Fruit fly (Drosophila melanogaster) whole organism, embryonic: ENCODE data around the gene CG32243.

Experiments used
- Asciz ChIP-seq: fragments of 200-800 bp; sonication (Bioruptor generic); optimal IDR thresholded peaks from 2 replicates; lab custom pipeline; 2017; ENCODE audit warnings: missing biosample characterization, mild to moderate bottlenecking, missing genetic modification characterization, missing genetic modification reagents
- B-H2 ChIP-seq: fragments of 200-800 bp; sonication (Bioruptor generic); optimal IDR thresholded peaks from 2 replicates; lab custom pipeline; 2018; ENCODE audit warnings: missing biosample characterization, mild to moderate bottlenecking, missing genetic modification characterization
- BEAF-32 ChIP-seq: fragments of 200-800 bp; sonication (Bioruptor generic); optimal IDR thresholded peaks from 3 replicates; lab custom pipeline; 2017; ENCODE audit warnings: missing biosample characterization, missing genetic modification characterization, mild to moderate bottlenecking, moderate library complexity, missing genetic modification reagents
- Blimp-1 ChIP-seq: fragments of 200-800 bp; sonication (Bioruptor generic); optimal IDR thresholded peaks from 3 replicates; lab custom pipeline; 2018; ENCODE audit warnings: missing biosample characterization, missing genetic modification characterization, mild to moderate bottlenecking, moderate library complexity, missing genetic modification reagents
- Bteb2 ChIP-seq: fragments of 200-800 bp; sonication (Bioruptor generic); optimal IDR thresholded peaks from 2 replicates; lab custom pipeline; 2016; ENCODE audit warnings: missing biosample characterization, missing genetic modification characterization
- CG10147 ChIP-seq: fragments of 200-800 bp; sonication (Bioruptor generic); optimal IDR thresholded peaks from 2 replicates; lab custom pipeline; 2019; ENCODE audit warnings: missing biosample characterization, mild to moderate bottlenecking, missing genetic modification characterization, moderate library complexity
- CG10321 ChIP-seq: fragments of 200-800 bp; sonication (Bioruptor generic); IDR thresholded peaks from 2 replicates; pipeline ENCODE4 v1.3.6; 2022; ENCODE audit warnings: missing biosample characterization, missing genetic modification characterization
- CG11504 ChIP-seq: fragments of 200-800 bp; sonication (Bioruptor generic); optimal IDR thresholded peaks from 3 replicates; lab custom pipeline; 2019; ENCODE audit warnings: missing biosample characterization, mild to moderate bottlenecking, missing genetic modification characterization, moderate library complexity
- CG12219 ChIP-seq: fragments of 200-800 bp; sonication (Bioruptor generic); optimal IDR thresholded peaks from 3 replicates; lab custom pipeline; 2018; ENCODE audit warnings: missing biosample characterization, mild to moderate bottlenecking, missing genetic modification characterization
- CG12769 ChIP-seq: fragments of 200-800 bp; sonication (Bioruptor generic); optimal IDR thresholded peaks from 2 replicates; lab custom pipeline; 2019; ENCODE audit warnings: missing biosample characterization, mild to moderate bottlenecking, missing genetic modification characterization, moderate library complexity
- CG13296 ChIP-seq: fragments of 200-800 bp; sonication (Bioruptor generic); optimal IDR thresholded peaks from 3 replicates; lab custom pipeline; 2018; ENCODE audit warnings: missing biosample characterization, mild to moderate bottlenecking, missing genetic modification characterization
- CG14667 ChIP-seq: fragments of 200-800 bp; sonication (Bioruptor generic); IDR thresholded peaks from 2 replicates; pipeline ENCODE4 v1.3.6; 2022; ENCODE audit warnings: missing biosample characterization, missing genetic modification characterization
- CG15269 ChIP-seq: fragments of 200-800 bp; sonication (Bioruptor generic); optimal IDR thresholded peaks from 2 replicates; lab custom pipeline; 2018; ENCODE audit warnings: missing biosample characterization, mild to moderate bottlenecking, missing genetic modification characterization, moderate library complexity
- CG17328 ChIP-seq: fragments of 200-800 bp; sonication (Bioruptor generic); IDR thresholded peaks from 2 replicates; pipeline ENCODE4 v1.3.6; 2022; ENCODE audit warnings: missing biosample characterization, missing genetic modification characterization
- CG17359 ChIP-seq: fragments of 200-800 bp; sonication (Bioruptor generic); optimal IDR thresholded peaks from 3 replicates; lab custom pipeline; 2018; ENCODE audit warnings: missing biosample characterization, mild to moderate bottlenecking, missing genetic modification characterization, moderate library complexity
- CG17802 ChIP-seq: fragments of 200-800 bp; sonication (Bioruptor generic); optimal IDR thresholded peaks from 2 replicates; lab custom pipeline; 2018; ENCODE audit warnings: missing biosample characterization, mild to moderate bottlenecking, missing genetic modification characterization, moderate library complexity
- CG30431 ChIP-seq: fragments of 200-800 bp; sonication (Bioruptor generic); optimal IDR thresholded peaks from 2 replicates; lab custom pipeline; 2017; ENCODE audit warnings: missing biosample characterization, missing genetic modification characterization
- CG3281 ChIP-seq: fragments of 200-800 bp; sonication (Bioruptor generic); optimal IDR thresholded peaks from 3 replicates; lab custom pipeline; 2017; ENCODE audit warnings: missing biosample characterization, mild to moderate bottlenecking, missing genetic modification characterization
- CG34224 ChIP-seq: fragments of 200-800 bp; sonication (Bioruptor generic); IDR thresholded peaks from 3 replicates; pipeline ENCODE4 v1.3.6; 2022; ENCODE audit warnings: missing biosample characterization, missing genetic modification characterization; ENCODE audit not compliant: partially characterized antibody
- CG3847 ChIP-seq: fragments of 200-800 bp; sonication (Bioruptor generic); IDR thresholded peaks from 2 replicates; pipeline ENCODE4 v1.3.6; 2022; ENCODE audit warnings: missing biosample characterization, missing genetic modification characterization
- CG3995 ChIP-seq: fragments of 200-800 bp; sonication (Bioruptor generic); optimal IDR thresholded peaks from 3 replicates; lab custom pipeline; 2016; ENCODE audit warnings: missing biosample characterization, missing genetic modification characterization
- CG4424 ChIP-seq: fragments of 200-800 bp; sonication (Bioruptor generic); optimal IDR thresholded peaks from 3 replicates; lab custom pipeline; 2016; ENCODE audit warnings: missing biosample characterization, missing genetic modification characterization
- CG8290 ChIP-seq, 3 experiments: fragments of 200-800 bp; sonication (Bioruptor generic); optimal IDR thresholded peaks; 2 replicates each; lab custom pipeline; 2016 to 2019; ENCODE audit warnings: missing biosample characterization in 3 of 3, missing genetic modification characterization in 3 of 3, mild to moderate bottlenecking in 2 of 3, moderate library complexity in 1 of 3
- CG9797 ChIP-seq: fragments of 200-800 bp; sonication (Bioruptor generic); optimal IDR thresholded peaks from 3 replicates; lab custom pipeline; 2018; ENCODE audit warnings: missing biosample characterization, mild to moderate bottlenecking, missing genetic modification characterization
- Dbx ChIP-seq: fragments of 200-800 bp; sonication (Bioruptor generic); IDR thresholded peaks from 3 replicates; pipeline ENCODE4 v1.3.6; 2022; ENCODE audit warnings: missing biosample characterization, missing genetic modification characterization
- Dfd ChIP-seq, 2 experiments: fragments of >200 bp; optimal IDR thresholded peaks; 2 replicates each; lab custom pipeline; 2017; ENCODE audit warnings: missing biosample characterization in 2 of 2, missing genetic modification characterization in 2 of 2
- Eip74EF ChIP-seq, 2 experiments: fragments of 200-800 bp in 1 of 2; fragments of >200 bp in 1 of 2; sonication (Bioruptor generic) in 1 of 2; optimal IDR thresholded peaks; 2 replicates each; lab custom pipeline; 2017 to 2019; ENCODE audit warnings: missing biosample characterization in 2 of 2, missing genetic modification characterization in 2 of 2, mild to moderate bottlenecking in 1 of 2, moderate library complexity in 1 of 2
- Fer2 ChIP-seq: fragments of 200-800 bp; sonication (Bioruptor generic); optimal IDR thresholded peaks from 2 replicates; lab custom pipeline; 2018; ENCODE audit warnings: missing biosample characterization, mild to moderate bottlenecking, missing genetic modification characterization, moderate library complexity
- Gug ChIP-seq: fragments of 200-800 bp; sonication (Bioruptor generic); IDR thresholded peaks from 4 replicates; pipeline ENCODE4 v1.3.6; 2022; ENCODE audit warnings: missing biosample characterization, missing genetic modification characterization
- Mad ChIP-seq: fragments of 200-800 bp; sonication (Bioruptor generic); optimal IDR thresholded peaks from 2 replicates; lab custom pipeline; 2016; ENCODE audit warnings: missing biosample characterization, missing genetic modification characterization
- Max ChIP-seq: fragments of 200-800 bp; sonication (Bioruptor generic); optimal IDR thresholded peaks from 2 replicates; lab custom pipeline; 2016; ENCODE audit warnings: missing biosample characterization, mild to moderate bottlenecking, missing genetic modification characterization
- NC2β ChIP-seq: fragments of 200-800 bp; sonication (Bioruptor generic); optimal IDR thresholded peaks from 2 replicates; lab custom pipeline; 2016; ENCODE audit warnings: missing biosample characterization, missing genetic modification characterization
- Rx ChIP-seq: fragments of 200-800 bp; sonication (Bioruptor generic); IDR thresholded peaks from 2 replicates; pipeline ENCODE4 v1.3.6; 2022; ENCODE audit warnings: missing biosample characterization, missing genetic modification characterization
- Sox102F ChIP-seq: fragments of 200-800 bp; sonication (Bioruptor generic); optimal IDR thresholded peaks from 2 replicates; lab custom pipeline; 2018; ENCODE audit warnings: missing biosample characterization, mild to moderate bottlenecking, missing genetic modification characterization, moderate library complexity
- Sry-δ ChIP-seq: fragments of 200-800 bp; sonication (Bioruptor generic); optimal IDR thresholded peaks from 2 replicates; lab custom pipeline; 2016; ENCODE audit warnings: missing biosample characterization, missing genetic modification characterization
- caup ChIP-seq: fragments of 200-800 bp; sonication (Bioruptor generic); optimal IDR thresholded peaks from 3 replicates; lab custom pipeline; 2017; ENCODE audit warnings: missing biosample characterization, mild to moderate bottlenecking, missing genetic modification characterization, moderate library complexity; ENCODE audit not compliant: severe bottlenecking
- chn ChIP-seq: fragments of 200-800 bp; sonication (Bioruptor generic); optimal IDR thresholded peaks from 2 replicates; lab custom pipeline; 2016; ENCODE audit warnings: missing biosample characterization, missing genetic modification characterization
- eve ChIP-seq, 2 experiments: fragments of >200 bp; optimal IDR thresholded peaks; 2 replicates each; lab custom pipeline; 2017; ENCODE audit warnings: missing biosample characterization in 2 of 2, missing genetic modification characterization in 2 of 2
- ewg ChIP-seq: fragments of 200-800 bp; sonication (Bioruptor generic); optimal IDR thresholded peaks from 3 replicates; lab custom pipeline; 2017; ENCODE audit warnings: mild to moderate bottlenecking, missing biosample characterization, missing genetic modification reagents, missing genetic modification characterization
- eyg ChIP-seq: fragments of 200-800 bp; sonication (Bioruptor generic); optimal IDR thresholded peaks from 3 replicates; lab custom pipeline; 2016; ENCODE audit warnings: missing biosample characterization, missing genetic modification characterization
- fd3F ChIP-seq: fragments of 200-800 bp; sonication (Bioruptor generic); optimal IDR thresholded peaks from 2 replicates; lab custom pipeline; 2018; ENCODE audit warnings: missing biosample characterization, mild to moderate bottlenecking, missing genetic modification characterization, moderate library complexity
- grn ChIP-seq: fragments of 200-800 bp; sonication (Bioruptor generic); optimal IDR thresholded peaks from 3 replicates; lab custom pipeline; 2017; ENCODE audit warnings: missing biosample characterization, missing genetic modification characterization
- ind ChIP-seq: fragments of 200-800 bp; sonication (Bioruptor generic); optimal IDR thresholded peaks from 3 replicates; lab custom pipeline; 2016; ENCODE audit warnings: missing biosample characterization, missing genetic modification characterization
- pnt ChIP-seq: fragments of 200-800 bp; sonication (Bioruptor generic); optimal IDR thresholded peaks from 3 replicates; lab custom pipeline; 2016; ENCODE audit warnings: missing biosample characterization, missing genetic modification characterization
- repo ChIP-seq: fragments of 200-800 bp; sonication (Bioruptor generic); optimal IDR thresholded peaks from 2 replicates; lab custom pipeline; 2016; ENCODE audit warnings: missing biosample characterization, missing genetic modification characterization
- sima ChIP-seq: fragments of 200-800 bp; sonication (Bioruptor generic); optimal IDR thresholded peaks from 2 replicates; lab custom pipeline; 2016; ENCODE audit warnings: missing biosample characterization, missing genetic modification characterization
- tgo ChIP-seq: fragments of 200-800 bp; sonication (Bioruptor generic); IDR thresholded peaks from 3 replicates; pipeline ENCODE4 v1.3.6; 2022; ENCODE audit warnings: missing biosample characterization, missing genetic modification characterization
- tin ChIP-seq: fragments of 200-800 bp; sonication (Bioruptor generic); optimal IDR thresholded peaks from 3 replicates; lab custom pipeline; 2016; ENCODE audit warnings: missing biosample characterization, missing genetic modification characterization
- tup ChIP-seq: fragments of 200-800 bp; sonication (Bioruptor generic); optimal IDR thresholded peaks from 2 replicates; lab custom pipeline; 2016; ENCODE audit warnings: missing biosample characterization, mild to moderate bottlenecking, missing genetic modification characterization, moderate library complexity
- zen2 ChIP-seq: fragments of 200-800 bp; sonication (Bioruptor generic); IDR thresholded peaks from 3 replicates; pipeline ENCODE4 v1.3.6; 2022; ENCODE audit warnings: missing biosample characterization, missing genetic modification characterization; ENCODE audit not compliant: partially characterized antibody

Gene CG32243

dm6 chr3L:4521809-4522208 is 19.2 kb downstream of the CG32243 start (continued):
- TF ChIP-seq CG8290 (GFP tag; optimal IDR thresholded peaks at IDR 0.05; lab: Kevin White, UChicago) (no peak), CG8290 (tag; optimal IDR thresholded peaks at IDR 0.05; lab: Kevin White, UChicago) (peak in 1 of 2 experiments; percentile 76), CG30431 (GFP tag; lab: Kevin White, UChicago) (no peak), Mad (GFP tag; lab: Kevin White, UChicago) (no peak), CG9797 (GFP tag; lab: Kevin White, UChicago) (no peak), eve (GFP tag; optimal IDR thresholded peaks at IDR 0.05; lab: Kevin White, UChicago) (peak in 1 of 2 experiments; percentile 43), ind (no peak), repo (GFP tag; lab: Kevin White, UChicago) (no peak), CG34224 (GFP tag; lab: Robert Waterston, UW) (no peak), CG13296 (GFP tag; lab: Kevin White, UChicago) (peak; percentile 38), CG17802 (tag; lab: Kevin White, UChicago) (no peak), pnt (no peak), CG10321 (no peak), ewg (GFP tag; lab: Kevin White, UChicago) (no peak), Eip74EF (GFP tag; optimal IDR thresholded peaks at IDR 0.05; lab: Kevin White, UChicago) (peak in 1 of 2 experiments; percentile 28), sima (GFP tag; lab: Kevin White, UChicago) (no peak), Max (GFP tag; lab: Kevin White, UChicago) (peak; percentile 23), CG17359 (peak; percentile 28), tin (GFP tag; lab: Kevin White, UChicago) (no peak), Blimp-1 (GFP tag; lab: Kevin White, UChicago) (peak; percentile 10), CG3995 (GFP tag; lab: Kevin White, UChicago) (no peak), CG4424 (GFP tag; lab: Kevin White, UChicago) (no peak), CG3847 (GFP tag; lab: Robert Waterston, UW) (0 out of 2 replicates have a peak, but pooled peaks have one; percentile 13), Sry-δ (no peak), CG12219 (peak; percentile 36), tup (GFP tag; lab: Kevin White, UChicago) (peak; percentile 26), BEAF-32 (GFP tag; lab: Kevin White, UChicago) (no peak), CG12769 (tag; lab: Kevin White, UChicago) (peak; percentile 81), Asciz (GFP tag; lab: Kevin White, UChicago) (peak; percentile 43), chn (GFP tag; lab: Kevin White, UChicago) (no peak), Fer2 (tag; lab: Kevin White, UChicago) (peak; percentile 10), eyg (GFP tag; lab: Kevin White, UChicago) (peak; percentile 37), CG14667 (peak; percentile 15; the same call in 1 of the 2 replicates), grn (peak; percentile 13), Sox102F (peak; percentile 2), CG11504 (tag; lab: Kevin White, UChicago) (no peak), caup (GFP tag; lab: Kevin White, UChicago) (peak; percentile 63), Gug (no peak), Dfd (GFP tag; optimal IDR thresholded peaks at IDR 0.05; lab: Kevin White, UChicago) (no peak), tgo (peak; percentile 26; the same call in 1 of the 3 replicates), fd3F (peak; percentile 53), CG10147 (GFP tag; lab: Kevin White, UChicago) (peak; percentile 13), CG15269 (tag; lab: Kevin White, UChicago) (peak; percentile 27), Bteb2 (GFP tag; lab: Kevin White, UChicago) (peak; percentile 27), NC2β (GFP tag; lab: Kevin White, UChicago) (no peak), B-H2 (GFP tag; lab: Kevin White, UChicago) (peak; percentile 12), CG3281 (peak; percentile 64), zen2 (GFP tag; lab: Robert Waterston, UW) (no peak), Dbx (peak; percentile 67), CG17328 (GFP tag; lab: Robert Waterston, UW) (0 out of 2 replicates have a peak, but pooled peaks have one; percentile 16), Rx (GFP tag; lab: Robert Waterston, UW) (no peak)
